Fruit fly (Drosophila melanogaster) whole organism, embryonic: ENCODE results near the gene CG7328.

Source experiments
- Adf1 ChIP-seq: fragments of 200-800 bp; sonication (Bioruptor generic); IDR thresholded peaks from 2 replicates; pipeline ENCODE4 v1.3.6; 2022; ENCODE audit warnings: missing biosample characterization, missing genetic modification characterization
- B-H2 ChIP-seq: fragments of 200-800 bp; sonication (Bioruptor generic); optimal IDR thresholded peaks from 2 replicates; lab custom pipeline; 2018; ENCODE audit warnings: missing biosample characterization, mild to moderate bottlenecking, missing genetic modification characterization
- BEAF-32 ChIP-seq: fragments of 200-800 bp; sonication (Bioruptor generic); optimal IDR thresholded peaks from 3 replicates; lab custom pipeline; 2017; ENCODE audit warnings: missing biosample characterization, missing genetic modification characterization, mild to moderate bottlenecking, moderate library complexity, missing genetic modification reagents
- Bteb2 ChIP-seq: fragments of 200-800 bp; sonication (Bioruptor generic); optimal IDR thresholded peaks from 2 replicates; lab custom pipeline; 2016; ENCODE audit warnings: missing biosample characterization, missing genetic modification characterization
- CG10274 ChIP-seq: fragments of 200-800 bp; sonication (Bioruptor generic); optimal IDR thresholded peaks from 3 replicates; lab custom pipeline; 2017; ENCODE audit warnings: missing biosample characterization, mild to moderate bottlenecking, missing genetic modification characterization
- CG11504 ChIP-seq: fragments of 200-800 bp; sonication (Bioruptor generic); optimal IDR thresholded peaks from 3 replicates; lab custom pipeline; 2019; ENCODE audit warnings: missing biosample characterization, mild to moderate bottlenecking, missing genetic modification characterization, moderate library complexity
- CG12942 ChIP-seq: fragments of 200-800 bp; sonication (Bioruptor generic); optimal IDR thresholded peaks from 3 replicates; lab custom pipeline; 2016; ENCODE audit warnings: missing biosample characterization, missing genetic modification characterization
- CG14667 ChIP-seq: fragments of 200-800 bp; sonication (Bioruptor generic); IDR thresholded peaks from 2 replicates; pipeline ENCODE4 v1.3.6; 2022; ENCODE audit warnings: missing biosample characterization, missing genetic modification characterization
- CG16779 ChIP-seq: fragments of 200-800 bp; sonication (Bioruptor generic); IDR thresholded peaks from 2 replicates; pipeline ENCODE4 v1.3.6; 2022; ENCODE audit warnings: missing biosample characterization, missing genetic modification characterization
- CG16815 ChIP-seq: fragments of 200-800 bp; sonication (Bioruptor generic); optimal IDR thresholded peaks from 3 replicates; lab custom pipeline; 2017; ENCODE audit warnings: missing biosample characterization, mild to moderate bottlenecking, missing genetic modification characterization
- CG16863 ChIP-seq: fragments of 200-800 bp; sonication (Bioruptor generic); optimal IDR thresholded peaks from 3 replicates; lab custom pipeline; 2016; ENCODE audit warnings: missing biosample characterization, missing genetic modification characterization
- CG18011 ChIP-seq: fragments of 200-800 bp; sonication (Bioruptor generic); optimal IDR thresholded peaks from 2 replicates; lab custom pipeline; 2017; ENCODE audit warnings: missing biosample characterization, missing genetic modification characterization, mild to moderate bottlenecking, moderate library complexity, missing genotype
- CG2678 ChIP-seq: fragments of 200-800 bp; sonication (Bioruptor generic); optimal IDR thresholded peaks from 3 replicates; lab custom pipeline; 2019; ENCODE audit warnings: missing biosample characterization, mild to moderate bottlenecking, missing genetic modification characterization, moderate library complexity
- CG34224 ChIP-seq: fragments of 200-800 bp; sonication (Bioruptor generic); IDR thresholded peaks from 3 replicates; pipeline ENCODE4 v1.3.6; 2022; ENCODE audit warnings: missing biosample characterization, missing genetic modification characterization; ENCODE audit not compliant: partially characterized antibody
- CG42726 ChIP-seq: fragments of 200-800 bp; sonication (Bioruptor generic); IDR thresholded peaks from 2 replicates; pipeline ENCODE4 v1.3.6; 2022; ENCODE audit warnings: missing biosample characterization, missing genetic modification characterization; ENCODE audit not compliant: partially characterized antibody
- CG4328 ChIP-seq: fragments of 200-800 bp; sonication (Bioruptor generic); optimal IDR thresholded peaks from 3 replicates; lab custom pipeline; 2017; ENCODE audit warnings: missing biosample characterization, missing genetic modification reagents, missing genetic modification characterization
- CG4360 ChIP-seq: fragments of 200-800 bp; sonication (Bioruptor generic); IDR thresholded peaks from 2 replicates; pipeline ENCODE4 v1.3.6; 2022; ENCODE audit warnings: missing biosample characterization, missing genetic modification characterization
- CG4617 ChIP-seq: fragments of 200-800 bp; sonication (Bioruptor generic); optimal IDR thresholded peaks from 3 replicates; lab custom pipeline; 2016; ENCODE audit warnings: missing biosample characterization, missing genetic modification characterization, borderline replicate concordance
- CG5245 ChIP-seq: fragments of 200-800 bp; sonication (Bioruptor generic); optimal IDR thresholded peaks from 3 replicates; lab custom pipeline; 2016; ENCODE audit warnings: missing biosample characterization, missing genetic modification characterization
- CG5953 ChIP-seq: fragments of 200-800 bp; sonication (Bioruptor generic); IDR thresholded peaks from 2 replicates; pipeline ENCODE4 v1.3.6; 2022; ENCODE audit warnings: missing biosample characterization, missing genetic modification characterization
- CG6272 ChIP-seq: fragments of 200-800 bp; sonication (Bioruptor generic); IDR thresholded peaks from 2 replicates; pipeline ENCODE4 v1.3.6; 2022; ENCODE audit warnings: missing biosample characterization, missing genetic modification characterization
- CG7357 ChIP-seq: fragments of 200-800 bp; sonication (Bioruptor generic); IDR thresholded peaks from 3 replicates; pipeline ENCODE4 v1.3.6; 2022; ENCODE audit warnings: missing biosample characterization, missing genetic modification characterization
- CG7372 ChIP-seq: fragments of 200-800 bp; sonication (Bioruptor generic); IDR thresholded peaks from 2 replicates; pipeline ENCODE4 v1.3.6; 2022; ENCODE audit warnings: missing biosample characterization, missing genetic modification characterization
- CG7745 ChIP-seq: fragments of 200-800 bp; sonication (Bioruptor generic); optimal IDR thresholded peaks from 2 replicates; lab custom pipeline; 2018; ENCODE audit warnings: missing biosample characterization, mild to moderate bottlenecking, missing genetic modification characterization, moderate library complexity
- CG8388 ChIP-seq: fragments of 200-800 bp; sonication (Bioruptor generic); optimal IDR thresholded peaks from 2 replicates; lab custom pipeline; 2019; ENCODE audit warnings: missing biosample characterization, mild to moderate bottlenecking, missing genetic modification characterization, moderate library complexity
- Doc3 ChIP-seq: fragments of 200-800 bp; sonication (Bioruptor generic); IDR thresholded peaks from 3 replicates; pipeline ENCODE4 v1.3.6; 2022; ENCODE audit warnings: missing biosample characterization, missing genetic modification characterization; ENCODE audit not compliant: partially characterized antibody
- Ets65A ChIP-seq: fragments of 200-800 bp; sonication (Bioruptor generic); peaks from one replicate; lab custom pipeline; 2016; ENCODE audit warnings: missing biosample characterization, missing genetic modification characterization
- Hr78 ChIP-seq, 2 experiments: fragments of 200-800 bp in 1 of 2; fragments of >200 bp in 1 of 2; sonication (Bioruptor generic) in 1 of 2; optimal IDR thresholded peaks; 2 replicates each; lab custom pipeline; 2017 to 2019; ENCODE audit warnings: missing biosample characterization in 2 of 2, missing genetic modification characterization in 2 of 2, mild to moderate bottlenecking in 1 of 2, moderate library complexity in 1 of 2
- NC2α ChIP-seq: fragments of 200-800 bp; sonication (Bioruptor generic); optimal IDR thresholded peaks from 2 replicates; lab custom pipeline; 2016; ENCODE audit warnings: missing biosample characterization, missing genetic modification characterization
- NfI ChIP-seq: fragments of 200-800 bp; sonication (Bioruptor generic); optimal IDR thresholded peaks from 3 replicates; lab custom pipeline; 2018; ENCODE audit warnings: missing biosample characterization, mild to moderate bottlenecking, missing genetic modification characterization, moderate library complexity
- Ssrp ChIP-seq: fragments of 200-800 bp; sonication (Bioruptor generic); optimal IDR thresholded peaks from 2 replicates; lab custom pipeline; 2018; ENCODE audit warnings: missing biosample characterization, mild to moderate bottlenecking, missing genetic modification characterization, moderate library complexity
- Xbp1 ChIP-seq: fragments of 200-800 bp; sonication (Bioruptor generic); optimal IDR thresholded peaks from 3 replicates; lab custom pipeline; 2016; ENCODE audit warnings: missing biosample characterization, mild to moderate bottlenecking, missing genetic modification characterization
- ash1 ChIP-seq: fragments of 200-800 bp; sonication (Bioruptor generic); optimal IDR thresholded peaks from 2 replicates; lab custom pipeline; 2018; ENCODE audit warnings: missing biosample characterization, mild to moderate bottlenecking, missing genetic modification characterization
- ato ChIP-seq: fragments of 200-800 bp; sonication (Bioruptor generic); IDR thresholded peaks from 2 replicates; pipeline ENCODE4 v1.3.6; 2022; ENCODE audit warnings: missing biosample characterization, missing genetic modification characterization; ENCODE audit not compliant: partially characterized antibody
- cad ChIP-seq: fragments of >200 bp; optimal IDR thresholded peaks from 2 replicates; lab custom pipeline; 2017; ENCODE audit warnings: missing biosample characterization, missing genetic modification characterization
- ci ChIP-seq: fragments of 200-800 bp; sonication (Bioruptor generic); IDR thresholded peaks from 3 replicates; pipeline ENCODE4 v1.3.6; 2022; ENCODE audit warnings: missing biosample characterization, missing genetic modification characterization
- dati ChIP-seq: fragments of 200-800 bp; sonication (Bioruptor generic); IDR thresholded peaks from 2 replicates; pipeline ENCODE4 v1.3.6; 2022; ENCODE audit warnings: missing biosample characterization, missing genetic modification characterization
- dm ChIP-seq: fragments of 200-800 bp; sonication (Bioruptor generic); optimal IDR thresholded peaks from 3 replicates; lab custom pipeline; 2016; ENCODE audit warnings: missing biosample characterization, missing genetic modification characterization
- dpn ChIP-seq, 2 experiments: fragments of 200-800 bp; sonication (Bioruptor generic); optimal IDR thresholded peaks; 3 replicates each; lab custom pipeline; 2016; ENCODE audit warnings: missing biosample characterization in 2 of 2, missing genetic modification characterization in 2 of 2
- hkb ChIP-seq, 2 experiments: fragments of 200-800 bp in 1 of 2; fragments of >200 bp in 1 of 2; sonication (Bioruptor generic) in 1 of 2; IDR thresholded peaks in 1 of 2; optimal IDR thresholded peaks in 1 of 2; 2 replicates each; pipeline versions ENCODE4 v1.3.6 to Lab custom; 2017 to 2022; ENCODE audit warnings: missing biosample characterization in 1 of 2, missing genetic modification characterization in 1 of 2
- jigr1 ChIP-seq: fragments of 200-800 bp; sonication (Bioruptor generic); IDR thresholded peaks from 3 replicates; pipeline ENCODE4 v1.3.6; 2022; ENCODE audit warnings: missing biosample characterization, missing genetic modification characterization
- kah ChIP-seq: fragments of 200-800 bp; sonication (Bioruptor generic); optimal IDR thresholded peaks from 2 replicates; lab custom pipeline; 2018; ENCODE audit warnings: missing biosample characterization, mild to moderate bottlenecking, missing genetic modification characterization
- onecut ChIP-seq: fragments of 200-800 bp; sonication (Bioruptor generic); IDR thresholded peaks from 2 replicates; pipeline ENCODE4 v1.3.6; 2022; ENCODE audit warnings: missing biosample characterization, missing genetic modification characterization
- pho ChIP-seq: fragments of 200-800 bp; sonication (Bioruptor generic); optimal IDR thresholded peaks from 2 replicates; lab custom pipeline; 2016; ENCODE audit warnings: missing biosample characterization, missing genetic modification characterization
- psq ChIP-seq: fragments of 200-800 bp; sonication (Bioruptor generic); optimal IDR thresholded peaks from 2 replicates; lab custom pipeline; 2017; ENCODE audit warnings: missing biosample characterization, missing genetic modification characterization
- row ChIP-seq: fragments of 200-800 bp; sonication (Bioruptor generic); IDR thresholded peaks from 3 replicates; pipeline ENCODE4 v1.3.6; 2022; ENCODE audit warnings: missing biosample characterization, missing genetic modification characterization
- sc ChIP-seq, 3 experiments: fragments of >200 bp in 2 of 3; fragments of 200-800 bp in 1 of 3; sonication (Bioruptor generic) in 1 of 3; optimal IDR thresholded peaks; 2 replicates in 2 of 3; 3 replicates in 1 of 3; lab custom pipeline; 2017; ENCODE audit warnings: mild to moderate bottlenecking in 1 of 3, missing biosample characterization in 1 of 3, missing genetic modification characterization in 1 of 3, missing genetic modification reagents in 1 of 3
- sens ChIP-seq: fragments of 200-800 bp; sonication (Bioruptor generic); peaks from one replicate; lab custom pipeline; 2016; ENCODE audit warnings: missing biosample characterization, missing genetic modification characterization
- tgo ChIP-seq: fragments of 200-800 bp; sonication (Bioruptor generic); IDR thresholded peaks from 3 replicates; pipeline ENCODE4 v1.3.6; 2022; ENCODE audit warnings: missing biosample characterization, missing genetic modification characterization
- vvl ChIP-seq: fragments of 200-800 bp; sonication (Bioruptor generic); IDR thresholded peaks from 2 replicates; pipeline ENCODE4 v1.3.6; 2022; ENCODE audit warnings: missing biosample characterization, missing genetic modification characterization

CG7328 gene

DNA sequence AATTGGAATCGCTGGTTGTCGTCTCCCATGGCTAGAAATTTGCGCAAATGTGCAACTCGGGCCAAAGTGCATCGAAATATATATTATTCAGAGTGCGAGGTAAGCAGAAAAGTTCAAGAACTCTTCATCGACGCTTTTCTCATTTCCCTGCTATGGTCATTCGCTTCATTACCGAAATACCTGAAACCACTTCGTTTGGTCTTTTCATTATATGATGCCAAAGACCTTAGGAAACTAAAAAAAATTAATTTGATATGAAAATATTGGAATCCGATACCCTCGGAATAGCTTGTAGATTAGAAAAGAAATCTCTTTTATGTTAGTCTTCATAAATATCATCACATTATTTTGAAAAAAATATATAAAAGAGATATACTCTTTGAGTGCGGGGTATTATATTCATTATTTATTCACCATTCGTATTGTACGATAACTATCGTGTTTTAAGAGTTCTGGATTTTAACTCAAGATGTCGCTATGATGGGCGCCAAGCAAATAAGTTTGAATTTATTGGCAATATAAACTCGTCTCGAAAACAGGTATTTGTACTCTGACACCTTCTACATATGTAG lies 27.5 kb downstream of the CG7328 start, which contains the start of gene CG14187 (continued):
- TF ChIP-seq sens (GFP tag; lab: Kevin White, UChicago): no peak
- TF ChIP-seq BEAF-32 (GFP tag; lab: Kevin White, UChicago): peak; percentile 65
- TF ChIP-seq cad (GFP tag; lab: Kevin White, UChicago): no peak
- TF ChIP-seq CG18011 (GFP tag; lab: Kevin White, UChicago): no peak
- TF ChIP-seq CG11504 (tag; lab: Kevin White, UChicago): no peak
- no peak for TF ChIP-seq CG5245
- no peak for TF ChIP-seq CG8388 (GFP tag; lab: Kevin White, UChicago)
- peak; percentile 38; the same call in 1 of the 3 replicates for TF ChIP-seq ci (GFP tag; lab: Robert Waterston, UW)
- TF ChIP-seq CG16815 (GFP tag; lab: Kevin White, UChicago): no peak
- TF ChIP-seq CG4328 (GFP tag; lab: Kevin White, UChicago): no peak
- no peak for TF ChIP-seq kah
- no peak for TF ChIP-seq onecut (GFP tag; lab: Robert Waterston, UW)
- peak; percentile 68 for TF ChIP-seq row (GFP tag; lab: Robert Waterston, UW)
- TF ChIP-seq CG7357 (GFP tag; lab: Robert Waterston, UW): no peak
- TF ChIP-seq CG4360 (GFP tag; lab: Robert Waterston, UW): no peak
- no peak for TF ChIP-seq B-H2
- no peak for TF ChIP-seq Ssrp
- no peak for TF ChIP-seq sc (optimal IDR thresholded peaks at IDR 0.05; lab: Kevin White, UChicago)
- TF ChIP-seq sc (GFP tag; optimal IDR thresholded peaks at IDR 0.05; lab: Kevin White, UChicago): no peak
- no peak for TF ChIP-seq CG5953
- no peak for TF ChIP-seq hkb (optimal IDR thresholded peaks at IDR 0.05; lab: Kevin White, UChicago)
- no peak for TF ChIP-seq hkb (GFP tag; IDR thresholded peaks at IDR 0.05; lab: Robert Waterston, UW)
- TF ChIP-seq CG4617: no peak
- no peak for TF ChIP-seq CG2678
- no peak for TF ChIP-seq Xbp1 (GFP tag; lab: Kevin White, UChicago)
- TF ChIP-seq ato (GFP tag; lab: Robert Waterston, UW): no peak
- no peak for TF ChIP-seq NfI (GFP tag; lab: Kevin White, UChicago)
- no peak for TF ChIP-seq ash1 (GFP tag; lab: Kevin White, UChicago)
- no peak for TF ChIP-seq Bteb2 (GFP tag; lab: Kevin White, UChicago)
- no peak for TF ChIP-seq Doc3 (GFP tag; lab: Robert Waterston, UW)
- no peak for TF ChIP-seq Hr78 (GFP tag; optimal IDR thresholded peaks at IDR 0.05; lab: Kevin White, UChicago)
- TF ChIP-seq dati (GFP tag; lab: Robert Waterston, UW): no peak
- TF ChIP-seq CG12942 (GFP tag; lab: Kevin White, UChicago): no peak
- TF ChIP-seq dm (GFP tag; lab: Kevin White, UChicago): no peak
- no peak for TF ChIP-seq NC2α (GFP tag; lab: Kevin White, UChicago)
- no peak for TF ChIP-seq CG7372
- TF ChIP-seq CG16863 (GFP tag; lab: Kevin White, UChicago): no peak
- TF ChIP-seq Adf1: no peak
- TF ChIP-seq CG16779 (GFP tag; lab: Robert Waterston, UW): no peak
- no peak for TF ChIP-seq psq (GFP tag; lab: Kevin White, UChicago)
- 0 out of 2 replicates have a peak, but pooled peaks have one; percentile 26 for TF ChIP-seq CG42726 (GFP tag; lab: Robert Waterston, UW)
- no peak for TF ChIP-seq CG14667 (GFP tag; lab: Robert Waterston, UW)
- TF ChIP-seq vvl (GFP tag; lab: Robert Waterston, UW): peak; percentile 94
- no peak for TF ChIP-seq CG6272 (GFP tag; lab: Robert Waterston, UW)
- TF ChIP-seq tgo (GFP tag; lab: Robert Waterston, UW): no peak
- TF ChIP-seq jigr1: no peak
- no peak for TF ChIP-seq CG10274 (GFP tag; lab: Kevin White, UChicago)
- no peak for TF ChIP-seq pho
- no peak for TF ChIP-seq dpn (GFP tag; optimal IDR thresholded peaks at IDR 0.05; lab: Kevin White, UChicago)
- no peak for TF ChIP-seq CG7745 (tag; lab: Kevin White, UChicago)
- TF ChIP-seq CG34224: 0 out of 3 replicates have a peak, but pooled peaks have one; percentile 31
- no peak for TF ChIP-seq Ets65A
